Worm (Caenorhabditis elegans) whole organism, L4/young adult: ENCODE data around the gene F07C6.2.

Source experiments
- W03F9.2 ChIP-seq: fragments of 150-350 bp; optimal IDR thresholded peaks from 2 replicates; lab custom pipeline; 2014; ENCODE audit warnings: missing biosample characterization, missing genetic modification characterization
- dao-5 ChIP-seq: sonication (generic microtip); optimal IDR thresholded peaks from 2 replicates; lab custom pipeline; 2016; ENCODE audit warnings: missing genotype, missing genetic modification characterization, moderate library complexity, missing compliant biosample characterization
- him-1 ChIP-seq: sonication (generic microtip); optimal IDR thresholded peaks from 2 replicates; lab custom pipeline; 2016; ENCODE audit warnings: missing genotype, missing genetic modification reagents, missing genetic modification characterization, missing compliant biosample characterization

Gene F07C6.2

DNA sequence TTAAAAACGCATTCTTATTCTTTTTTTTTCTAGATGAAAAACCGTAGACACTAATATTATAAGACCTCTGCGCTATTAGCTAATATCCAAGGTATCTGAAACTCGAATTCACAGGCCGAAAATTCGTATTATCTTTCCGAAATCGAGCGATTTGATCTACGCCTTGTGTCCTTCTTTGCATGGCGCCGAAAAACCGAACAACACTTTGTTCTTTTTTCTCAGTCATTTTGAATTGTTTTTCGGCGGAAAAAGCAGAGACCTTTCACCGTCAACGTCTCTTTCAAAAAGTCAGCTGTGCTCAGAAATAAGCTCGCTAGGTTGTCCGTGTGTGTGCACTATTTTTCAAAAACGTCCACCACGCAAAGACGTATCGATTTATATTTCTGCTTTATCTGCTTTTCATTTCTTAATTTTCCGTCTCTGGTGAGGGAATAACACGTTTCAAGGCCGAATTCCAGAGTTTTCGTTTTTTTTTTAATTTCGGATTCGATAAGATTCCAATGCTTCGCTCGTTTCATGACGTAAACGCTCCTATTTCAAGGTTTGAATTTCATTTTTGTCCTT lies 39.9 kb downstream of the F07C6.2 start:
- TF ChIP-seq dao-5 (tag; lab: Kevin White, UChicago) (no peak), W03F9.2 (tag; lab: Kevin White, UChicago) (no peak), him-1 (tag; lab: Kevin White, UChicago) (no peak)

DNA sequence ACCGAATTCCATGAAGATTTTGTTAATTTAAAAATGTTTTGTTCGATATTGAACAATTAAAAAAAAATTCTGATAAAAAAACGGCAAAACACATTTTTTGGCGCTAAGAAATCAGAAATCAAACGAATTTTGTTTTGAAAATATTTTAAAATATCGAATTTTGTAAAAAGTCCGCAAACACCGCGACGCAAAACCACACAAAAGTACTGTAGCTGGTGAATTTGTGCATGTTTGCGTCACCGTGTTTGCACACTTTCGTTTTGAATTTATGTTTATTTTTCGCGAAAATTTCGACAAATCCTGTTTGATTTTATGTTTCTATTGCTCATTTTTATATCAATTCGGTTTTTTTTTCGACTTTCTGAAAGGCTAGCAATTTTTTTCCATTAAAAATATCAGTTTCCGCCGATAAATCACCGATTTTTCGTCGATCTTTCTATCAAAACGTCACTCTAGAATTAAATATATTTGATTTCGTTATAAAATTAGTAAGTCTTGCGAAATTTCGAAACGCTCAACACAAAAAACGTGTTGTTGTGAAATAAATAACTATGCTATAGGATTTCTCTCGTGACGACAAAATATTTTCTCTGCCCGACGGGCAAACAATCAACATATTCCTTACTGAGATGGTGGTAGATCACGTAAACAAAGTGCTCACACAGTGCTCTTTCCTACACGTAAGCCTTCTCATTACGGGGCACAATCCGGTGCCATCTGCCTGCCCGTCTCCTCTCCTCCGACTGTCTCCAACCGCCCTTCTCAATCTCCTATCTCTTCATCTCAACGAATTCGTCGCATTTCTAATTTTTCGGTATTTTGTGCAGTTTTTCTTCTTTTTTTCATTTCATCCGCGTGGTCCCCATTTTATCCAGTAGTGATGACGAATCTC lies 40.9 kb downstream of the F07C6.2 start:
- TF ChIP-seq him-1 (tag; lab: Kevin White, UChicago) (no peak), W03F9.2 (tag; lab: Kevin White, UChicago) (peak; percentile 42)

DNA sequence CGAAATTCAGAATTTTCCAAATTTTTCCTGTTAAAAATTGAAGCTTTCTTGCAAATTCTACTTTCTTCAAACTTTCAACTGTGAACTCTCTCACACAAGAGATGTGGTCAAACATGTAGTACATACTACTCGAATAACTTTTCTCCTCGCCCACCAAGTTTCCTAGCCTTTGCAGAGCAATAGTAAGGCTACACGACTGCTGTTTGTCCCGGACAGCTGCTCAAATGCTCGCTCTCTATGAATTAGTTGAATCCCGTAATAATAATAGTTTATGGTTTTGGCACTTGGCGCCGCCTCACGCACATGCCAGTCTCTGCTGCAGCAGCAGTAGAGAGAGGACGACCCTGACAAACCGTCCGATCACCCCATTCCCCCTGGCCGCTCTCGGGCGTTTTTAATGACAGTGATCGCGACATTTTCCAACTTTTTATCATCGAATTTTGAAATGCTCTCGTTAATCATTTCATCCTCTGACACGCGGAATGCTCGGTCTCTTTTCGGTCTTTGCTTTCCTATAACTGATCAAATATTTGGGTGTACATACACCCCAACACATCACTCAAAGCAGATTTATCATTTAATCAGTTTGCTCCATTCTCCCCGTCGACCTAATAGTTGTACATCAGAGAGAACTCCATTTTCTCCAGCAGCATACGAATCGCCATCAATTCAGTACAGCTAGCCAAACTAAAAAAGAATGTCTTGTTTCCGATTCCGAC lies 42.9 kb downstream of the F07C6.2 start:
- no peak for TF ChIP-seq dao-5 (tag; lab: Kevin White, UChicago)
- no peak for TF ChIP-seq him-1 (tag; lab: Kevin White, UChicago)
- no peak for TF ChIP-seq W03F9.2 (tag; lab: Kevin White, UChicago)

DNA sequence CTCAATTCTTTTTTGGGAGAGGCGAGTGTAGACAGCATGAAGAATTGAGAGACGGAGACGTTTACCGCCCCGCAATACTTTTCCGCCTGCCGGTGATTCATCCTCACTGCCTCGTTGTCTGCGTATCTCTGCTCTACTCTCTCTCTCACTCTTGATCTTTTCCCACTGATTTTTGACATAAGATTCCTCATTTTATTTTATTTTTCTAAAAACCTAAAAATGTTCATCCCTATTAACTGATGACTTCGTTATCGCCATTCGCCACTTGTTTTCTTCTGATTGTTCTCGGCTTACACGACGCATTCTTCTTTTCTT lies 43.4 kb downstream of the F07C6.2 start:
- no peak for TF ChIP-seq W03F9.2 (tag; lab: Kevin White, UChicago)
- no peak for TF ChIP-seq dao-5 (tag; lab: Kevin White, UChicago)
- no peak for TF ChIP-seq him-1 (tag; lab: Kevin White, UChicago)

DNA sequence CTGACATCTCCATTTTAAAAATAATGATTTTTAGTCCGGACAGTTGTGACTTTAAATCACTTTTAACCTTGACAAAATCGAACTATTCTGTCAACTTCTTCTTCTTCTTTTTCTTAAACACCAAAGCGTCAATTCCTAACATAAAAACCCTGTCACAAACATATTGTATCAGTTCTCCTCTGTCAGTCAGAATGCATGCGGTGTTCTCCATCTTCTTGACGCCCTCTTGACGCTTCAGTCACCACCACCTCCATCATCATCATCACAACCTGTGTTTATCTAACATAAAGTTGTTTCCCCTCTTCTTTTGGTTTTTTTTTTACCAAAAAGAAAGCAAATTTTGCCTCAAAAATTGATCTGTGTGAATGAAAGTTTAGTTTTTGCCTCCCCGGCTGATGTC lies 44.4 kb downstream of the F07C6.2 start:
- TF ChIP-seq dao-5 (tag; lab: Kevin White, UChicago) (no peak), him-1 (tag; lab: Kevin White, UChicago) (no peak), W03F9.2 (tag; lab: Kevin White, UChicago) (no peak)

DNA sequence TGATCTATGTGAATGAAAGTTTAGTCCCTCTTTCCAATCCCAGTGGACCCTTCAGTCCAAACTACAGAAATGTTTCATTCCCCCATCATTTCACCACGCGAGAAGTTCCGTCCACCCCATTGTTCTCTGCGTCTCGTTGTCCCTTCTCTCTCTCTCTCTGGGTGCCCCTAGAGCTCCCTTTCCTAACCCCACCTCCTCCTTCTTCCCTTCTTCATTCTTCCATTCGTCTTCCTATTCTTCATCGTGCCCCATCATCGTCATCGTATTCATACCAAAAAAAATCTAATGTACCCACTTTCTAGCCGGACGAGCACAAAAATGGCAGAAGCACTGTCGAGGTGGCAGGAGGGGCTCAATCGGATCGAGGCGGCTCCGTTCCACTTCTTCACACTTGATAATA lies 45.2 kb downstream of the F07C6.2 start, which contains the start of gene M02B1.3:
Gene M02B1.3, plus strand, starts transcription at position 301 of the 400 bp plus-strand sequence.
- no peak for TF ChIP-seq dao-5 (tag; lab: Kevin White, UChicago)
- no peak for TF ChIP-seq him-1 (tag; lab: Kevin White, UChicago)
- no peak for TF ChIP-seq W03F9.2 (tag; lab: Kevin White, UChicago)

DNA sequence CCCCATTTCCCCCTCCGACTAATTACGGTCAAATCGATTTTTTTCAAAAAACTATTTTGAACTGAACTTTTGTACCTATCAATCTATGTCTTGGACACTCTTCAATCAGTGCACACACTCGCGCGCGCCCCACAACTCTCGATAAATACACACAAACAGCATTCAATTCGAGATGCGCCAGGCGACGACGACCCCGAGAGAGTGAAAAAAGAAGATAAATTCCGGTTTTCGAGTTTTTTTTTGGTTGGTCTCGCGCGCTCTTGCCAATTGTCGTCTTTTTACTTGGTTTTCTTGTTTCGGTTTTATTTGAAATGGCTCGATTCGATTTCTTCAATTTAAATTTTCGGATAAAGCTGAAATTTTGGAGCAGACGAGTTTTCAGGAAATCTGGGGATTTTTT lies 49.4 kb downstream of the F07C6.2 start:
- TF ChIP-seq W03F9.2 (tag; lab: Kevin White, UChicago) (no peak), him-1 (tag; lab: Kevin White, UChicago) (no peak), dao-5 (tag; lab: Kevin White, UChicago) (no peak)

DNA sequence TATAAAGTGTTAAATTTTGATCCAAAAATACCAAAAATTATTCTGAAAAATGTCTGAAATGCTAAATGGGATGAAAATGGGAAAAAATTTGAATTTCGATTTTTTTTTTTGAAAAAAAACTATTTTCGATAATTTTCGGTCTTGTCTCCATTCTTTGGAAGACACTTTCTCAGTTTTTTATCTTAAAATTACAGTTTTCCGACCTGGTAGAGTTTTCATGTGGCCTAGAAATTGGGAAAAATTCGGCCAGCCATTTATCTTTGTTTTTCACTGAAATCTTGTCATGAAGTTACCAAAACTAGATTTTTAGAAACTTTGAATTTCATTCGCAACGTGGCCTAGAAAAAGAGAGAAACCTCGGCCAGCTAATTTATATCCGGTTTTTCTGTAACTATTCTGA lies 49.9 kb downstream of the F07C6.2 start:
- TF ChIP-seq him-1 (tag; lab: Kevin White, UChicago): no peak
- no peak for TF ChIP-seq dao-5 (tag; lab: Kevin White, UChicago)
- TF ChIP-seq W03F9.2 (tag; lab: Kevin White, UChicago): no peak
